Fruit fly (Drosophila melanogaster) whole organism, embryonic: ENCODE measurements around the gene caup.

Source experiments
- CG13296 ChIP-seq: fragments of 200-800 bp; sonication (Bioruptor generic); optimal IDR thresholded peaks from 3 replicates; lab custom pipeline; 2018; ENCODE audit warnings: missing biosample characterization, mild to moderate bottlenecking, missing genetic modification characterization
- Camta ChIP-seq: fragments of 200-800 bp; sonication (Bioruptor generic); optimal IDR thresholded peaks from 2 replicates; lab custom pipeline; 2016; ENCODE audit warnings: missing biosample characterization, missing genetic modification characterization
- Dad ChIP-seq: fragments of 200-800 bp; sonication (Bioruptor generic); optimal IDR thresholded peaks from 3 replicates; lab custom pipeline; 2016; ENCODE audit warnings: missing biosample characterization, missing genetic modification characterization
- Hmr ChIP-seq: fragments of 200-800 bp; sonication (Bioruptor generic); optimal IDR thresholded peaks from 3 replicates; lab custom pipeline; 2017; ENCODE audit warnings: mild to moderate bottlenecking, missing biosample characterization, missing genetic modification reagents, missing genetic modification characterization
- Pdp1 ChIP-seq, 2 experiments: fragments of 200-800 bp; sonication (Bioruptor generic); optimal IDR thresholded peaks; 3 replicates each; lab custom pipeline; 2016; ENCODE audit warnings: missing biosample characterization in 2 of 2, missing genetic modification characterization in 2 of 2, mild to moderate bottlenecking in 1 of 2, moderate library complexity in 1 of 2
- emc ChIP-seq: fragments of 200-800 bp; sonication (Bioruptor generic); optimal IDR thresholded peaks from 2 replicates; lab custom pipeline; 2016; ENCODE audit warnings: missing biosample characterization, missing genetic modification characterization
- tll ChIP-seq, 2 experiments: fragments of 200-800 bp in 1 of 2; fragments of >200 bp in 1 of 2; sonication (Bioruptor generic) in 1 of 2; optimal IDR thresholded peaks; 2 replicates each; lab custom pipeline; 2017 to 2019; ENCODE audit warnings: missing biosample characterization in 2 of 2, missing genetic modification characterization in 2 of 2, mild to moderate bottlenecking in 1 of 2, moderate library complexity in 1 of 2
- trem ChIP-seq: fragments of 200-800 bp; optimal IDR thresholded peaks from 3 replicates; lab custom pipeline; 2019; ENCODE audit warnings: missing biosample characterization, mild to moderate bottlenecking, missing genetic modification characterization, moderate library complexity

dm6 chr3L:12657977-12658376 is 48.5 kb downstream of the caup start:
- TF ChIP-seq CG13296 (no peak), Camta (GFP tag; lab: Kevin White, UChicago) (no peak), emc (GFP tag; lab: Kevin White, UChicago) (no peak), Dad (GFP tag; lab: Kevin White, UChicago) (no peak), Hmr (no peak), tll (GFP tag; optimal IDR thresholded peaks at IDR 0.05; lab: Kevin White, UChicago) (no peak), trem (tag; lab: Kevin White, UChicago) (no peak), Pdp1 (GFP tag; optimal IDR thresholded peaks at IDR 0.05; lab: Kevin White, UChicago) (no peak)
